Worm (Caenorhabditis elegans): ENCODE results near the gene C49F8.3.
"Not testable (repeated sequence)": the region's sequence is repeated elsewhere in the genome, so short reads cannot be mapped to it uniquely, and the experiment has no call there.

The C49F8.3 gene

ce11 chrX:13387497-13387953 lies at the start of gene C49F8.3:
TSS of gene C49F8.3 (minus strand) at chrX:13387547.
- TF ChIP-seq unc-62 (GFP tag; optimal IDR thresholded peaks at IDR 0.05), result no peak

DNA sequence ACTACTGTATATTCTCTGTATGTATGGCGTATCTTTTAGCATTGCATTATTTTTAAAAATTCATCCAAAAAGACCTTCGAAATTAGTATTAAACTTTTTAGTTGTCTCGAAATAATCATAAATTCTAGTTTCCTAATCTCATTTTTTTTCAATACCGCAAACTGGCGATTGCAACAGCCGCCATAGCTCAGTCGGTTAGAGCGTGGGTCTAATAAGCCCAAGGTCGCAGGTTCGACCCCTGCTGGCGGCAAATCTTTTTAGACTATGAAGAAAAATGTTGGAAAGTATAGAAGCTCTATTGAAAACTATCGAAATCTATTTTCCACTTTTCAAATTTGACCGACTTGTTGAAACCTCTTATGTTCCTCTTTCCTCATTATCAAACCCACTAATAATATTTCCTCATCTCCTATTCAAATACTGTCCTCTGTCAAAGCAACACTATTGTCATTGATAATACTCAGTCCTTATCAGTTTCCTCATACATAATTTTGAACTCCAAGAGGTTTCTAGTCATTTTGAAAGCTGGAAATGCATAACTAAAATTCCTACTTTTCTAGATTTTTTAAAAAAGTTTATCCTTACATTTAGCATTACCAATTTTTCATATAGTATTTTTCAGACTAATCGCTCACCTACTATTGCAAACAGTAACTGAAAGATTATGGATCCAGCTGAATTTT lies 48.6 kb upstream of the C49F8.3 start, which contains the start of gene jmjd-3.3:
TSS of gene jmjd-3.3 (plus strand) at position 633 of the 683 bp plus-strand sequence.
- no peak for TF ChIP-seq unc-62 (GFP tag; optimal IDR thresholded peaks at IDR 0.05)

DNA sequence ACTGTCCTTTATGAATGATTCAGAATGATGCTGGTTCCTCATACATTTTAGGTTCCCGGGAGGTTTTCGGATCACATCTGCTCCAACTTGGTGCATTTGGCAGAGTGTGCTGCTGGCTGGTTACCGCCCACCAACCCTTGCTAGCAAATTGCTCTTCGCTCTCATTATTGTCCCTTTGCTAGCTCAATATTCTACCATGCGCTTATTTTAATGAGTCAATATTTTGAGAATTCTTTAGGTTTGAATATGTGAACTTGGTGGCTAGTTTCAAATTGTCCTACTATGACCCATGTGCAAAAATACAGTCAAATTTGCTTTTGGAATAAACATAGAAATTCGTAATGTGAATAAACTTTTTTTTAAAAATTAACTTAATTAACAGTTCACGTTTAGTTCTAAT lies 47.8 kb upstream of the C49F8.3 start:
- TF ChIP-seq unc-62 (GFP tag; optimal IDR thresholded peaks at IDR 0.05), result no peak

DNA sequence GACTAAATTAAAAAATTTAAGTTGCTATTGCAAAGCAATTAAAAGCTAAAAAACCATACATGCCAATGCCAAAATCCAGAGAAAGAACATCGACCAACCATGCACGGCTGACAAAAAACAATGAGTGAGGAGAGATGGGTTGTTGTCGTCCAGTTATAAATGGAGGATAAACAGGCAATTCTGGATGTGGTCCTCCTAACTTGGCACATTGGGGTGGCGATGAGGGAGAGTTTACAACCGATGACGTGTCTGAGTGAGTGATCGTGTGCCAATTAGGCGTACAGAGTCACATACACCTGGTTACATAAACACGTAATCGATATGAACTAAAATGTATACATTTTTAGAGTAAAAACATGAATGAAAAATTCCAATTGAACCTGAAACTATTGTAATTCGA lies 44.0 kb upstream of the C49F8.3 start, which contains the start of gene C29F7.10:
TSS of gene C29F7.10 (minus strand) at position 101 of the 400 bp plus-strand sequence.
- TF ChIP-seq unc-62 (GFP tag; optimal IDR thresholded peaks at IDR 0.05), result not testable (repeated sequence)

- not testable (repeated sequence) for TF ChIP-seq unc-62 (GFP tag; optimal IDR thresholded peaks at IDR 0.05)
These were observed 41.4 kb upstream of the C49F8.3 start, which contains the start of gene fkh-4 for ce11 chrX:13428755-13429154. TSS of gene fkh-4 (minus strand) at chrX:13428855.

- no peak for TF ChIP-seq unc-62 (GFP tag; optimal IDR thresholded peaks at IDR 0.05)
These were observed 36.0 kb upstream of the C49F8.3 start, which contains the start of gene fkh-3 for ce11 chrX:13423340-13423739. TSS of gene fkh-3 (minus strand) at chrX:13423440.

DNA sequence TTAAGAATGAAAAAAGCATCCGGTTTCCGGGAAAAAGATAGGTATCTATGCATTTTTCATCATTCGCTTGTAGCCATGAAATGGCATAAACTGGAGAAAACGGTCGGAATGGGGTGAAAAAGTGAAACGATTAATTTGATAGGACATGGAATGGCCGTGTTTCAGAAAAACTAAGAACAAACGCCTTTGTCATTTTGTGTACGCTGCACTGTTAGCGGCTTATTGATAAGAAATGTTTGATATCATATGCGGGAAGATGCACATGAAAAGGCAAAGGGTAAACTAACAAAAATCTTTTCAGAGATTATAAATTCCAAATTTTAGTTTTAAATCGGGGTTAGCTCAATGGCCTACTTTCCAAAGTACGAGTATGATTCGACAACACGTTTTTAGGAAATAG lies 33.7 kb upstream of the C49F8.3 start:
- no peak for TF ChIP-seq unc-62 (GFP tag; optimal IDR thresholded peaks at IDR 0.05)

DNA sequence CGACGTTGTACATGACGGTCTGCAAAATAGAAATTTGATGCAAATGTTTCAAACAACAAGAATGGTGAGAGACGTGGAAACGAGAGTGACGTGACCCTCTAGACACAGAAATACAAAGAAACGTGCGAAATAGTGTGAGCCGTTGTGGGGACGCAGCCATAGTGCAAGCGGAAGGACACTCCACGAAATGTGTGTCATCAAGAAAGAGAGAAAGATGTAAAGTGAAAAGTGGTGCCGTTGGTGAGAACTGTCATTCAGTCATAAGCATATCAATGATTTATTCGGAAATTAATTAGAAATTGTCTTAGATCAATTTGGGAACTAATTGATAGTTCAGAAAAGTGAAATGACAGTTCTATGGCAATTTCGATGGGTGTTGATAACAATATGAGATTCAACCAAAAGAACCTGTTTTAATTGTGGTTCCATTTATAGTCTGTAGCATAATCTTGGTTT lies 32.6 kb upstream of the C49F8.3 start, which contains the start of gene C29F7.3:
TSS of gene C29F7.3 (minus strand) at position 51 of the 456 bp plus-strand sequence.
- no peak for TF ChIP-seq unc-62 (GFP tag; optimal IDR thresholded peaks at IDR 0.05)

DNA sequence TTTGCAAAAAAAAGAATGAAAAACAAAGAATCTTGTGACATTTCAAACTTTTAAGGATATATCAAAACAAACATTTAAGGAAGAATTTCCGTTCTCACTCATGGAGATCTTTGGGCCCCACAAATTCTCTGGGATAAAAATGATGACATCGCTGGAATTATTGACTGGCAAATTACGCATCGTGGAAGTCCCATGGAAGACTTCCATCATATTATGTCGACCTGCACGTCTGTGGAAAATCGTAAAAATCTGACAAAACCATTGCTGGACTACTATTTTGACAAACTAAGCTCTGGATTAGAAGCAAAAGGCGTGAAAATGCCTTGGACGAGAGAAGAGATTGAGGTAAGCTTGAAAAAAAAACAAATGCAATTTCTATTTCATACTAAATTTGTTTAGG lies 30.1 kb upstream of the C49F8.3 start:
- no peak for TF ChIP-seq unc-62 (GFP tag; optimal IDR thresholded peaks at IDR 0.05)

DNA sequence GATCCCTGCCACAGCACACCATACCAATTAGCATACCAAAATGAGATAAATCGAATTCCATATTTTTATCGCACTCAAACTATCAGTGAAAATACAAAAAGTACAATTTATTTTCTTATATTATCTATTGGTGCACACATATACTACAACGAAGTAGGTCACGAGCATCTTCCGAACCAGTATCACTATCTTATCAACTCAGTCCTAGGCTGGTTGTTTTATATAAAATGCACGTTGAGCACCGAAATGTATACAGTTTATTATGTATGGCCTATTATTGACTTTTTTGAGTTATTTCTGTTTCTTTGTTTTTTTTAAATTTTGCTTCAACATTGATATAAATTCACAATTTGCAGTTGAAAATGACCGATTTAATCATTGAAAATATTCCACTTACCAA lies 28.4 kb upstream of the C49F8.3 start, which contains the start of gene C29F7.2:
TSS of gene C29F7.2 (plus strand) at position 357 of the 400 bp plus-strand sequence.
- TF ChIP-seq unc-62 (GFP tag; optimal IDR thresholded peaks at IDR 0.05), result no peak

DNA sequence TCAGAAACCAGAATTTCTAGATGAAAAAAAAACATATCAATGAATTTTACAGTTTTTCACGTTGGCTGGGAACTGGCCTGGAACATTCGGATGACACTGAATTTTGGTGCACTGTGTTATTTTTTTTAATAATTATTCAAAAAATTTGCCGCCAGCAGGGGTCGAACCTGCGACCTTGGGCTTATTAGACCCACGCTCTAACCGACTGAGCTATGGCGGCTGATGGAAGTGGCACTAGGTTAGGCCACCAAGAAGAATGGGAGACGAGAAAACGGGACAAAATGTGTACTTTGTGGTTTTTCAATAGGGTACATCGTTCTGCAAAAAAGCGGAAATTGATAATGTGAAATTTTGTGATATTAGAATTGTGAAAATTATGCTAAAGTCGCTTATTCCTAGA lies 27.6 kb upstream of the C49F8.3 start:
- TF ChIP-seq unc-62 (GFP tag; optimal IDR thresholded peaks at IDR 0.05), result no peak

- no peak for TF ChIP-seq unc-62 (GFP tag; optimal IDR thresholded peaks at IDR 0.05)
These were observed 25.0 kb upstream of the C49F8.3 start for ce11 chrX:13412307-13412706.

- no peak for TF ChIP-seq unc-62 (GFP tag; optimal IDR thresholded peaks at IDR 0.05)
These were observed 24.0 kb upstream of the C49F8.3 start for ce11 chrX:13411306-13411705.

DNA sequence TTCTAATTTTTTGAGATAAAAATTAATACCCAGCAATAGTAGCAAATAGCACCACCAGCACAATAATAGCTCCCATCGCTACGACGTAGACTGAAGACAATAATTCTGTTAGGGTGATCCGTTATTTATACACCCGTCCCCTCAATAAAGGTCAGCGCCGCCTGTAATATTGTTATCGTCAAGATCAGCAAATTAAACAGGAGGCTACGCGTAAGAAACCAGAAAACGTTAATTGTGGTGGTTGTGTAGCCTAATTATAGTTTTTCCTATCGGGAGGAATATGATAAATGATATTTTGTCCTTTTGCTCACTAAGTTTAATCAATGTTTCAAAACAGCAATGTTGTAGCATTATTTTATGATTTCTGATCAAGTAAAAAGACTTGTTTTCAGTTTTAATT lies 22.2 kb upstream of the C49F8.3 start, which contains the start of the genes cyp-13B1 and C29F7.1:
TSS of gene cyp-13B1 (minus strand) at position 101 of the 400 bp plus-strand sequence.
TSS of gene C29F7.1 (plus strand) at position 394 of the 400 bp plus-strand sequence.
- no peak for TF ChIP-seq unc-62 (GFP tag; optimal IDR thresholded peaks at IDR 0.05)

ce11 chrX:13401783-13402182 lies 14.4 kb upstream of the C49F8.3 start, which contains the start of gene F02C12.1:
TSS of gene F02C12.1 (plus strand) at chrX:13402083.
- no peak for TF ChIP-seq unc-62 (GFP tag; optimal IDR thresholded peaks at IDR 0.05)

- TF ChIP-seq unc-62 (GFP tag; optimal IDR thresholded peaks at IDR 0.05), result no peak
These were observed 14.0 kb upstream of the C49F8.3 start for ce11 chrX:13401311-13401710.

DNA sequence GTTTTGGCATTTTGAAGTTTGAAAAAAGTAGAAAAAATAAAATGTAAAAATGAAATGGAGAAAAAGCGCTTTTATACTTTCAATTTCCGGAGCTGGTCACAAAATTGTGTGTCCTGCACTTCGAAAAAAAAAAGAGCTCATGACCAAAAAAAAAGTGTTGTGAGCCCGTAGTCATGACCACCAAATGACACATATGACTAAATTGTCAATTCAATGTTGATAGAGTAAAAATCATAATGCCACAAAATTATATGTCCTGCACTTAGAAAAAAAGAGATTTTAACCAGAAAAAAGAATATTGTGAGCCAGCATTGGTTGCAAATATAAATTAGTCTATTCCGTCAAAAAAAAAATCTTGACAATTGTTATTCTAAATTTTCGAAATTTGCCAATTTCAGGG lies 11.9 kb upstream of the C49F8.3 start, which contains the start of gene F02C12.2:
TSS of gene F02C12.2 (minus strand) at position 101 of the 400 bp plus-strand sequence.
- no peak for TF ChIP-seq unc-62 (GFP tag; optimal IDR thresholded peaks at IDR 0.05)
